Worm (Caenorhabditis elegans): Measurements from ENCODE around the gene F54D10.4.

ce11 chrII:3852654-3853053 lies 45.8 kb upstream of the F54D10.4 start, which contains the start of gene nhr-257:
- no peak for TF ChIP-seq hmg-4 (GFP tag; optimal IDR thresholded peaks at IDR 0.05)
- TF ChIP-seq scrt-1 (GFP tag; IDR thresholded peaks at IDR 0.05), result no peak
- TF ChIP-seq ceh-36 (tag; optimal IDR thresholded peaks at IDR 0.05), result no peak
- no peak for TF ChIP-seq ama-1 (optimal IDR thresholded peaks at IDR 0.05)
- no peak for TF ChIP-seq hnd-1 (tag; optimal IDR thresholded peaks at IDR 0.05)
- TF ChIP-seq pes-1 (GFP tag; IDR thresholded peaks at IDR 0.05), result no peak
- no peak for TF ChIP-seq hmbx-1 (tag; optimal IDR thresholded peaks at IDR 0.05)
- no peak for TF ChIP-seq flt-1 (GFP tag; IDR thresholded peaks at IDR 0.05)
- no peak for TF ChIP-seq sea-1 (GFP tag; conservative IDR thresholded peaks at IDR 0.05)
- no peak for TF ChIP-seq ets-7 (tag; optimal IDR thresholded peaks at IDR 0.05)

Data from whole organism, early embryonic.